Worm (Caenorhabditis elegans) whole organism, dauer: ENCODE data around the gene Y57G7A.1.

Experiments
- unc-62 ChIP-seq: sonication (generic microtip); optimal IDR thresholded peaks from 2 replicates; lab custom pipeline; 2017; ENCODE audit warnings: missing biosample characterization, missing genetic modification reagents, missing genetic modification characterization

The Y57G7A.1 gene

ce11 chrII:1301554-1301953 is 3.3 kb downstream of the Y57G7A.1 start, which contains the start of gene glb-31:
glb-31 (minus strand) TSS chrII:1301654.
- no peak for TF ChIP-seq unc-62 (GFP tag; lab: Kevin White, UChicago)

- no peak for TF ChIP-seq unc-62 (GFP tag; lab: Kevin White, UChicago)
Observed at ce11 chrII:1306036-1306435, 7.8 kb downstream of the Y57G7A.1 start, which contains the start of gene emc-2. emc-2 (minus strand) TSS chrII:1306136.

DNA sequence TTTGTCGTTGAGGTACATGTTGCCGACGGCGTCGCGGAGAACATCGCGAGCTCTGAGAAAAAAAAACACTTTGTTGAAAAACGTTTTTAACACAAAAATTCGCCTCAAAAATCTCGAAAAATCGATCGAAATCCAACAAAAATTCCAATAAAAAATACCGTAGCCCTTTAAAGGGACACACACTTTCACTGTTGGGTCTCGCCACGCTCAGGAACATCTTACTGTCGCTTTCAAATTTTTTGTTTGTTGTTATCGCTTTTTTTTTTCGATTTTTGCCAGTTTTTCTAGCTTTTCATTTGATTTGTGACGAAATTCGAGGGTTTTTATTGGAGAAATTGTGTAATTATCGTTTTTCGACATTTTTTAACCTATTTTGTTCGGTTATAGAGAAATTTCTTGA is 8.3 kb downstream of the Y57G7A.1 start:
- TF ChIP-seq unc-62 (GFP tag; lab: Kevin White, UChicago), result no peak

DNA sequence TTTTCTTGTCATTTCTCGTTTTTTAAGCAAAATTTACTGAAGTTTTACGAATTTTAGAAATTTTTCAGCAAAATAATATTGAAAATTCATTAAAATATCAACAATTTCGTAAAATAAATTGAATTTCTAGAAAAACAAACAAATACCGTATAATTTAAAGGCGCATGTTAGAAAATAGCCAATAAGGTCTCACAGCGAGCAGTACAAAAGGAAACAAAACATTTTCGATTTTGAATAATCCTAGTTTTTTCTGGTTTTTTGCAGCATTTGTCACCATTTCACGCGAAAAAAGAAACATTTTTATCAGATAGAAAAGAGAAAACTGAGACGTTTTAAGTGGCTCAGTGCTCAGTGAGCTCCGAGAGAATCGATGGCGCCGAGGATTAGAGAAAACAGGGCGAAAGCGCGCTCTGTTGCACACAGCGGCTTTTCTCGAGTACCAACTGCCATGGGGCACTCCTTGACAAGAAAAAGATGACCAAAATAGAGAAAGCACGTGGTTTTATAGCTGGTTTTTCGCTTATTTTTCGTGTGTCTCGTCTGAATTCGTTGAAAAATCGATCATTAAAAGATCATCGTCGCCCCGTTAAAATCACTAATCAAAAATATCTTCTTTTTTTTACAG is 11.7 kb downstream of the Y57G7A.1 start, which contains the start of the genes alh-6 and fcho-1:
Gene alh-6, minus strand, starts transcription at position 242 of the 625 bp plus-strand sequence.
Gene fcho-1, plus strand, starts transcription at position 624 of the 625 bp plus-strand sequence.
- no peak for TF ChIP-seq unc-62 (GFP tag; lab: Kevin White, UChicago)

ce11 chrII:1315245-1315644 is 17.0 kb downstream of the Y57G7A.1 start:
- no peak for TF ChIP-seq unc-62 (GFP tag; lab: Kevin White, UChicago)

- TF ChIP-seq unc-62 (GFP tag; lab: Kevin White, UChicago), result no peak
Observed at ce11 chrII:1320412-1320811, 22.1 kb downstream of the Y57G7A.1 start.

DNA sequence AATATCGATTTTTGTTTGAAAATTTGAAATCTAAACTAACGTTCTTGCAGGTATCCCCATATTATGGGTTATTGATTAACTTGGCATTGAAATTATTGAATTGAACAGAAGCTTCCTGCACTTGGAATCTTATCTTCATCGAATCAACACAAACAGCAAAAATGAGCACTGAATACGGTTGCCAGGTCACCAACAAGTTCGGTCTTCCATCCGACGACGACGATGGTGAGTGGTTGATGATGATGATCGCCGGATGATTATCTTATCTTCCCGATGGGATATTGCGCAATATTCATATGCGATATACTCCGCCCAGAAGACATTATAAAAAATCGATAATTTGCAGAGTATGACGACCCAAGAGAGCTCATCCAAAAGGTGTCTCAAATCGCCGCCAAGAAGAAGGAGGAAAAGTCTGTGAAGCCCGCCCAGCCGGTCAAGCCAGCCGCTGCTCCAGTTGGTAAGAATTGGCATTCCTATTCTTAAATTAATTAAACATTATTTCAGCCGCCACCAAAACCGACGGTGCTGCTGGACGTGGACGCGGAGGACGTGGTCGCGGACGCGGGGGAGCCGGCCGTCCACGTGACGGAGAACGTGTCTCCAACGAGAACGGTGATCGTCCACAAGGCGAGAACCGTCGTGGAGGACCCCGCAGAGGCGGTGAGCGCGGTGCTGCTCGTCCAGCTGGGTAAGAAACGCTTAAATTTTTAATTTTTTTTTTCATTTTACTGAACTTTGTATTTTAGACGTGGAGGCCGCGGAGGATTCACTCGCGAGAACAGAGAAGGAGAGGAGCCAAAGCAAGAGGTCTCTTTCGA is 22.9 kb downstream of the Y57G7A.1 start, which contains the start of gene vig-1:
Gene vig-1, plus strand, starts transcription at position 51 of the 821 bp plus-strand sequence.
- no peak for TF ChIP-seq unc-62 (GFP tag; lab: Kevin White, UChicago)

ce11 chrII:1322283-1323173 is 24.3 kb downstream of the Y57G7A.1 start:
- TF ChIP-seq unc-62 (GFP tag; lab: Kevin White, UChicago), result no peak

DNA sequence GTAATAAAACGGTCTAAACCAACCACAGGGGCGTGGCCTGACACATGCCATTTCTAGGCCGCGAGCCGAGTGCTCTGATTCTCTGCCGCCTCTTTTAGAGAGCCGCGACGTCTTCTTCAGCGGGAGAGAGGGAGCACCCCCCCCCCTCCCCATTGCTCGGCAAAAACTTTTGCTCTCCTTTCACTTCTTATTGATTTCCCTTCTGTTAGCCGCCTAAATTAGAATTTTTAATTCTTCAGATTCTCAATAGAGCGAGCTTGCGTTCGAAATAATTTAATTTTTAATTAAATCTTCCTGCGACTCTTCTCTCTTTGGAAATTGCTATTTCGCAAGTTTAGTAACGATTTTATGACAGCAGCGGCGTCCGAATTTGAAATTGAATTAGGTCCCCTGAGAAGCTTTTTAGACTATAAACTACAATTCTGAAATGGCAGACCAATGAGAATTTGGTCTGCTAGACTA is 25.0 kb downstream of the Y57G7A.1 start:
- no peak for TF ChIP-seq unc-62 (GFP tag; lab: Kevin White, UChicago)

ce11 chrII:1324017-1324416 is 25.7 kb downstream of the Y57G7A.1 start:
- no peak for TF ChIP-seq unc-62 (GFP tag; lab: Kevin White, UChicago)

DNA sequence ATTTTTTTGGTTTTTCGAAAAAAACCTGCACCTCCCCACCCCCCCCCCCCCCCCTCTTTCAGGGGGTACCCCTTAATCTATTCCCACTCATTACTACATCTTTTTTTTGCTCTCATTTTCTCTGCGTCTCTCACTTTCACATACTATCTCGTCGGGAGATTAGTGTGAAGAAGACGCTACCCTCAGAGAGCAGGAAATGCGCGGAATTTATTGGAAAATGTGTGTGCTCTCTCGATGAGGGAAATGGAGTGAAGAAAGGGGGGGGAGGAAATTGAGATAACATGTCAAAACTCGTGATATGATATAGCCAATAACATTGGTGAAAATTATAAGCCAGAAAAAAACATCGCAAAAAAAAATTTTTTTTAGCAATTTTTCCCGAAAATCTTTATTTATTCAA is 27.3 kb downstream of the Y57G7A.1 start:
- TF ChIP-seq unc-62 (GFP tag; lab: Kevin White, UChicago), result no peak

ce11 chrII:1326689-1327088 is 28.4 kb downstream of the Y57G7A.1 start, which contains the start of gene jip-1:
jip-1 (plus strand) TSS chrII:1326989.
- TF ChIP-seq unc-62 (GFP tag; lab: Kevin White, UChicago), result no peak

DNA sequence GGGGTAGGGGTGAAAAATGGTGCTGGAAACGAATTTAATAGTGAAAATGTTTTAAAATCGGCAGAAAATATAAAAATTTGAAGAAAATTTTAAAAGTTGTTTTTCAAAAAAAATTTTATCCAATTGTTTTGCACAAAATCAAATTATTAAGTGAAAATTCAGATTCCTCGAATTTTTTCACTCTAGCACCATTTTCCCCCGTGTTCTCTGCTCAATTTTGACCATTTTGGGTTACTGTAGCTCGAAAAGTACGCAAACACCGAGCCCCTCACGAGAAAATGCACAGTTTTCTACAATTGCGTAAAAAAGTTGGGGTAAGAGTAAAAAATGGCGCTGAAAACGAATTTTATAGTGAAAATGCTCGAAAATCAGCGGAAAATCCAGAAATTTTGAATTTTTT is 31.6 kb downstream of the Y57G7A.1 start:
- TF ChIP-seq unc-62 (GFP tag; lab: Kevin White, UChicago), result no peak

ce11 chrII:1338196-1338595 is 39.9 kb downstream of the Y57G7A.1 start:
- TF ChIP-seq unc-62 (GFP tag; lab: Kevin White, UChicago), result no peak

ce11 chrII:1340049-1340448 is 41.8 kb downstream of the Y57G7A.1 start:
- no peak for TF ChIP-seq unc-62 (GFP tag; lab: Kevin White, UChicago)
